Fruit fly (Drosophila melanogaster) whole organism, pupa: ENCODE results near the gene CG31751.

Experiments used
- CG10348 ChIP-seq: fragments of 200-800 bp; sonication (Bioruptor generic); IDR thresholded peaks from 2 replicates; pipeline ENCODE4 v1.3.6; 2022; ENCODE audit warnings: missing biosample characterization, missing genetic modification characterization
- CG12605 ChIP-seq: fragments of 200-800 bp; sonication (Bioruptor generic); IDR thresholded peaks from 2 replicates; pipeline ENCODE4 v1.3.6; 2022; ENCODE audit warnings: missing biosample characterization, missing genetic modification characterization
- CG13204 ChIP-seq: fragments of 200-800 bp; sonication (Bioruptor generic); optimal IDR thresholded peaks from 2 replicates; lab custom pipeline; 2018; ENCODE audit warnings: missing biosample characterization, mild to moderate bottlenecking, missing genetic modification characterization, moderate library complexity
- CG14655 ChIP-seq: fragments of 200-800 bp; sonication (Bioruptor generic); optimal IDR thresholded peaks from 3 replicates; lab custom pipeline; 2017; ENCODE audit warnings: mild to moderate bottlenecking, missing biosample characterization, missing genetic modification reagents, missing genetic modification characterization
- CG15710 ChIP-seq: fragments of 200-800 bp; sonication (Bioruptor generic); optimal IDR thresholded peaks from 2 replicates; lab custom pipeline; 2018; ENCODE audit warnings: missing biosample characterization, mild to moderate bottlenecking, missing genetic modification characterization, moderate library complexity
- CG17806 ChIP-seq: fragments of 200-800 bp; sonication (Bioruptor generic); optimal IDR thresholded peaks from 2 replicates; lab custom pipeline; 2018; ENCODE audit warnings: missing biosample characterization, mild to moderate bottlenecking, missing genetic modification characterization, moderate library complexity
- CG32121 ChIP-seq: fragments of 200-800 bp; sonication (Bioruptor generic); IDR thresholded peaks from 2 replicates; pipeline ENCODE4 v1.3.6; 2022; ENCODE audit warnings: missing biosample characterization, missing genetic modification characterization
- CG34367 ChIP-seq: fragments of 200-800 bp; sonication (Bioruptor generic); optimal IDR thresholded peaks from 2 replicates; lab custom pipeline; 2018; ENCODE audit warnings: missing biosample characterization, mild to moderate bottlenecking, missing genetic modification characterization
- CG4496 ChIP-seq: fragments of 200-800 bp; sonication (Bioruptor generic); IDR thresholded peaks from 3 replicates; pipeline ENCODE4 v1.3.6; 2022; ENCODE audit warnings: missing biosample characterization, missing genetic modification characterization
- CG8159 ChIP-seq: fragments of 200-800 bp; sonication (Bioruptor generic); optimal IDR thresholded peaks from 3 replicates; lab custom pipeline; 2018; ENCODE audit warnings: missing biosample characterization, mild to moderate bottlenecking, missing genetic modification characterization, moderate library complexity
- CG8301 ChIP-seq: fragments of 200-800 bp; sonication (Bioruptor generic); optimal IDR thresholded peaks from 2 replicates; lab custom pipeline; 2018; ENCODE audit warnings: missing biosample characterization, mild to moderate bottlenecking, missing genetic modification characterization
- CG9948 ChIP-seq: fragments of 200-800 bp; sonication (Bioruptor generic); optimal IDR thresholded peaks from 2 replicates; lab custom pipeline; 2018; ENCODE audit warnings: missing biosample characterization, mild to moderate bottlenecking, missing genetic modification characterization, moderate library complexity
- D1 ChIP-seq: fragments of 200-800 bp; sonication (Bioruptor generic); optimal IDR thresholded peaks from 2 replicates; lab custom pipeline; 2018; ENCODE audit warnings: missing biosample characterization, mild to moderate bottlenecking, missing genetic modification characterization, moderate library complexity
- EcR ChIP-seq: fragments of 200-800 bp; sonication (Bioruptor generic); optimal IDR thresholded peaks from 3 replicates; lab custom pipeline; 2019; ENCODE audit warnings: missing biosample characterization, missing genetic modification characterization, mild to moderate bottlenecking, moderate library complexity, missing genetic modification reagents
- Ets98B ChIP-seq: fragments of 200-800 bp; sonication (Bioruptor generic); IDR thresholded peaks from 2 replicates; pipeline ENCODE4 v1.3.6; 2022; ENCODE audit warnings: missing biosample characterization, missing genetic modification characterization
- Pif1A ChIP-seq: fragments of 200-800 bp; sonication (Bioruptor generic); optimal IDR thresholded peaks from 3 replicates; lab custom pipeline; 2016; ENCODE audit warnings: missing biosample characterization, missing genetic modification characterization
- Pif1B ChIP-seq: fragments of 200-800 bp; sonication (Bioruptor generic); optimal IDR thresholded peaks from 3 replicates; lab custom pipeline; 2016; ENCODE audit warnings: missing biosample characterization, missing genetic modification characterization
- Snoo ChIP-seq: fragments of 200-800 bp; sonication (Bioruptor generic); optimal IDR thresholded peaks from 3 replicates; lab custom pipeline; 2017; ENCODE audit warnings: missing biosample characterization, mild to moderate bottlenecking, missing genetic modification characterization, inconsistent platforms
- fd96Ca ChIP-seq: fragments of 200-800 bp; sonication (Bioruptor generic); IDR thresholded peaks from 3 replicates; pipeline ENCODE4 v1.3.6; 2022; ENCODE audit warnings: missing biosample characterization, missing genetic modification characterization
- gl ChIP-seq: fragments of 200-800 bp; sonication (Bioruptor generic); optimal IDR thresholded peaks from 2 replicates; lab custom pipeline; 2018; ENCODE audit warnings: missing biosample characterization, mild to moderate bottlenecking, missing genetic modification characterization
- rn ChIP-seq: fragments of 200-800 bp; sonication (Bioruptor generic); IDR thresholded peaks from 2 replicates; pipeline ENCODE4 v1.3.6; 2022; ENCODE audit warnings: missing biosample characterization, missing genetic modification characterization

The CG31751 gene

dm6 chr2L:18694724-18695105, 17.7 kb downstream of the CG31751 start:
- TF ChIP-seq Pif1A = peak; percentile 57
- TF ChIP-seq EcR (GFP tag; lab: Kevin White, UChicago) = no peak
- TF ChIP-seq CG8301 (tag; lab: Kevin White, UChicago) = peak; percentile 30
- no peak for TF ChIP-seq Snoo (tag; lab: Kevin White, UChicago)
- TF ChIP-seq CG32121 (GFP tag; lab: Robert Waterston, UW) = 0 out of 2 replicates have a peak, but pooled peaks have one; percentile 10
- no peak for TF ChIP-seq CG13204 (GFP tag; lab: Kevin White, UChicago)
- no peak for TF ChIP-seq D1
- peak; percentile 54 for TF ChIP-seq CG12605 (GFP tag; lab: Robert Waterston, UW)
- peak; percentile 37 for TF ChIP-seq CG9948
- peak; percentile 39 for TF ChIP-seq Ets98B (GFP tag; lab: Robert Waterston, UW)
- TF ChIP-seq rn (GFP tag; lab: Robert Waterston, UW) = no peak
- TF ChIP-seq CG34367 (tag; lab: Kevin White, UChicago) = peak; percentile 19
- TF ChIP-seq Pif1B (GFP tag; lab: Kevin White, UChicago) = peak; percentile 17
- no peak for TF ChIP-seq gl (tag; lab: Kevin White, UChicago)
- TF ChIP-seq CG14655 = peak; percentile 10
- peak; percentile 48 for TF ChIP-seq CG15710 (tag; lab: Kevin White, UChicago)
- peak; percentile 74 for TF ChIP-seq CG4496 (GFP tag; lab: Robert Waterston, UW)
- no peak for TF ChIP-seq CG10348 (GFP tag; lab: Robert Waterston, UW)
- TF ChIP-seq CG17806 (tag; lab: Kevin White, UChicago) = peak; percentile 46
- TF ChIP-seq fd96Ca (GFP tag; lab: Robert Waterston, UW) = peak; percentile 61; the same call in 1 of the 3 replicates
- peak; percentile 14 for TF ChIP-seq CG8159 (tag; lab: Kevin White, UChicago)

DNA sequence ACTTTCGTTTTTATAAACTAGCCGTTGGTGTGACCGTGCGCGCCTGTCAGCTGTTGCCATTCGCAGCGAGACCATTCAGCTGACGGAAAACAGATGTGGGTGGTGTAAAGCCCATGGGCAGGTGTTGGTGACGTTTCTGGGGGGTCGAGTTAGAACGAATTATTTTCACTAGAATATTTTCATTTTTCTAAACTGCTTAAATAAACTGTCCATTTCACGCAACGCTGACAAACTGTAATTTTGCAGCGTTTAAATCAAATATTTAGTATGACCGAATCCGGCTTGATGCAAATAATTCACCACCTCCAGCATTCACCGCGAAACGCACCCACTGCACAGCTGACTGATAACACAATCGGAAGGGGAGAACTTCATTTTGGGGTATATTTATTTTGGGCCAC, 18.4 kb downstream of the CG31751 start, which contains the start of the genes CG10383 and CG10338:
CG10383 (minus strand) TSS at position 199 of the 401 bp plus-strand sequence.
CG10338 (plus strand) TSS at position 261 of the 401 bp plus-strand sequence.
- TF ChIP-seq CG14655 = peak; percentile 72
- no peak for TF ChIP-seq Pif1A
- peak; percentile 72 for TF ChIP-seq CG17806 (tag; lab: Kevin White, UChicago)
- peak; percentile 89 for TF ChIP-seq CG10348 (GFP tag; lab: Robert Waterston, UW)
- TF ChIP-seq Pif1B (GFP tag; lab: Kevin White, UChicago) = peak; percentile 80
- peak; percentile 71 for TF ChIP-seq CG8159 (tag; lab: Kevin White, UChicago)
- TF ChIP-seq Snoo (tag; lab: Kevin White, UChicago) = peak; percentile 79
- TF ChIP-seq CG15710 (tag; lab: Kevin White, UChicago) = peak; percentile 61
- TF ChIP-seq gl (tag; lab: Kevin White, UChicago) = peak; percentile 23
- peak; percentile 73 for TF ChIP-seq CG34367 (tag; lab: Kevin White, UChicago)
- TF ChIP-seq D1 = no peak
- TF ChIP-seq CG32121 (GFP tag; lab: Robert Waterston, UW) = peak; percentile 87
- peak; percentile 95 for TF ChIP-seq CG4496 (GFP tag; lab: Robert Waterston, UW)
- TF ChIP-seq fd96Ca (GFP tag; lab: Robert Waterston, UW) = peak; percentile 94
- no peak for TF ChIP-seq CG13204 (GFP tag; lab: Kevin White, UChicago)
- TF ChIP-seq CG8301 (tag; lab: Kevin White, UChicago) = peak; percentile 77
- TF ChIP-seq CG12605 (GFP tag; lab: Robert Waterston, UW) = peak; percentile 75
- peak; percentile 80 for TF ChIP-seq rn (GFP tag; lab: Robert Waterston, UW)
- peak; percentile 94 for TF ChIP-seq Ets98B (GFP tag; lab: Robert Waterston, UW)
- peak; percentile 70 for TF ChIP-seq CG9948
- TF ChIP-seq EcR (GFP tag; lab: Kevin White, UChicago) = peak; percentile 10

- TF ChIP-seq CG34367 (tag; lab: Kevin White, UChicago) = no peak
Observed at dm6 chr2L:18698559-18699130, 21.6 kb downstream of the CG31751 start, which contains the start of gene CG10341. TSS of gene CG10341 (plus strand) at chr2L:18698714.

DNA sequence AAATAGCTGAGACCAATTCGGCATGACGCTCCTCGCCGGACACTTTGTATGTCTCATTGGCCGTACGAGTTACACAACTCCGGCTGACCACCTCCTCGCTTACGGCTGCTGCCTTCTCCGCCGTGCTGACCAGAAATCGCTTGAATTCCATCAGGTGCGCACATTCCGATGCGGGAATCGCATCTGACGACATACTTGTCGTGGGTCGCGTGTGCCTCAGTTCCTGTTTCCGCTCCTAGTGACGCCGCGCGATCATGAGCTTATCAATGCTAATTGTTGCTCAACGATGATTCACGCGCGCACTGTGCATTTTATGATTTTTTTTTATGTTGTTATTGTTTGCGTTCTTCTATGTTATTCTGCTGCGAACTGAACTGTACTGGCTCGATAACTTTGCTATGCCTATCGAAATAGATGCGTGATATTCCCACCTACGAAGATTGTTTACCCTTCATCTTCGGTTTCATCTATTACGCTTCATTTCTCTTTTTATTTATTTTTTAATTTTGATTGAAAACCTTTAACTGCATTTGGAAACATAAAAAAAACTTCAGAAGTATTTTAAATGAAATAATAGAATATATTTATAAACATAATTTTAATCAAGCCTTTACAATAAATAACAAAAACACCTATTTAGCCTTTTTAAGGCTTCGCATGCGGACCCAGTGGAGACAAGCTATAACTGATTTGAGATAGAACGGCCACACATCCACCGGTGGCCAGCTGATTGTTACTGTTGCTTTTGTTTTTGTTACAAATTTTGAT, 25.9 kb downstream of the CG31751 start, which contains the start of the genes CG10376 and CG10343:
CG10376 (minus strand) TSS at position 385 of the 768 bp plus-strand sequence.
CG10343 (plus strand) TSS at position 753 of the 768 bp plus-strand sequence.
- peak; percentile 97 for TF ChIP-seq CG10348 (GFP tag; lab: Robert Waterston, UW)
- no peak for TF ChIP-seq CG13204 (GFP tag; lab: Kevin White, UChicago)
- TF ChIP-seq EcR (GFP tag; lab: Kevin White, UChicago) = peak; percentile 2
- no peak for TF ChIP-seq Pif1A
- peak; percentile 81 for TF ChIP-seq Snoo (tag; lab: Kevin White, UChicago)
- peak; percentile 69 for TF ChIP-seq rn (GFP tag; lab: Robert Waterston, UW)
- peak; percentile 89 for TF ChIP-seq CG9948
- TF ChIP-seq D1 = no peak
- peak; percentile 71; the same call in 1 of the 2 replicates for TF ChIP-seq Ets98B (GFP tag; lab: Robert Waterston, UW)
- peak; percentile 54; the same call in 1 of the 2 replicates for TF ChIP-seq CG12605 (GFP tag; lab: Robert Waterston, UW)
- peak; percentile 78; the same call in 2 of the 3 replicates for TF ChIP-seq CG4496 (GFP tag; lab: Robert Waterston, UW)
- TF ChIP-seq CG14655 = peak; percentile 89
- peak; percentile 75 for TF ChIP-seq CG34367 (tag; lab: Kevin White, UChicago)
- peak; percentile 73 for TF ChIP-seq CG8301 (tag; lab: Kevin White, UChicago)
- TF ChIP-seq CG32121 (GFP tag; lab: Robert Waterston, UW) = peak; percentile 80
- TF ChIP-seq fd96Ca (GFP tag; lab: Robert Waterston, UW) = peak; percentile 60; the same call in 1 of the 3 replicates
- TF ChIP-seq CG8159 (tag; lab: Kevin White, UChicago) = peak; percentile 91
- peak; percentile 86 for TF ChIP-seq CG17806 (tag; lab: Kevin White, UChicago)
- TF ChIP-seq gl (tag; lab: Kevin White, UChicago) = no peak
- TF ChIP-seq CG15710 (tag; lab: Kevin White, UChicago) = peak; percentile 91
- TF ChIP-seq Pif1B (GFP tag; lab: Kevin White, UChicago) = no peak
- TF ChIP-seq, all 21 proteins: peak for 16
